ENCODE assay signal across 5 fruit fly cellular contexts in the genomic region with DNA sequence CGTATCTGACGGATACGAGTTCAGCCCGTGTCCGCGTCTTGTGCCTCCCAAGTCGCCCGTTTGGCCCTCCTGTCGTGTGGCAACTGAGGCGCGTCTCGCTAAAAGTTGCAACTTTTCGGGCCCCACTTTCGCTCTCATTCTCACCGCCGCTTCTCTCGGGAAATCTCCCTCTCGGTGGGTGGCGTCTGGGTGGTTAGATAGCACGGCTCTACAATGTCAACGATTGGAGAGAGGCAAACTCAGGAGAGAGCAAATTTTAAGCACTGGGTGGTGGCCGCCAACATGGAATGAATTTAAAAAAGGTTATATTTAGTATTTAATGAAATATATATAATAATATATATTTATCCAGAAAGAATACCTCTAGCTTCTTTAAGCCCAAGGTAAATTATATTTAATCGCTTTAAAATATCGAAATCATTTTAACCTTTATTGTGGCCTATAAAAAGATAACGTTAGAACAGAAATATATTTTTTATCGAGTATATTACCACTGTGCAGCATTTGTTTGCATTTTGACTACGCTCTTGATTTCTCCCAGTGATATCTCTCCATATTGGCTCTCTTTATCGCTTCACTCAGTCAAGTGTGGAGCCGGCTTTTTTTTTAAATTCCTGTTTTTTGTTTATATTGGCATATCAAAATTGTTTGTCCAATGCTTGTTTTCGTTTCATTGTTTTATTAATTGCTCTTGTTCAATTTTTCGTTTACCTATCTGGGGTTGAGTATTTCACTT.
TF ChIP-seq lines count a peak whose summit lies in the region.

A gene (minus strand): TSS at position 327 of the 736 bp plus-strand sequence.

TF ChIP-seq in whole organism, adult, 20 proteins besides CTCF, POLR2A, EP300 and RAD21 (continued from another document):
- TF ChIP-seq CG7045 (GFP tag; optimal IDR thresholded peaks at IDR 0.05; lab: Kevin White, UChicago) (peak; percentile 80), CG1620 (GFP tag; optimal IDR thresholded peaks at IDR 0.05; lab: Kevin White, UChicago) (no peak), toe (GFP tag; optimal IDR thresholded peaks at IDR 0.05; lab: Kevin White, UChicago) (no peak), bab1 (GFP tag; optimal IDR thresholded peaks at IDR 0.05; lab: Kevin White, UChicago) (peak; percentile 40), CG7101 (tag; optimal IDR thresholded peaks at IDR 0.05; lab: Kevin White, UChicago) (peak; percentile 79)

TF ChIP-seq in whole organism, embryonic, 481 proteins besides CTCF, POLR2A, EP300 and RAD21 (continued from another document and continues in another):
- TF ChIP-seq CG8359 (GFP tag; optimal IDR thresholded peaks at IDR 0.05; lab: Kevin White, UChicago; ENCODE audit: borderline replicate concordance) (peak; percentile 70), CG16779 (GFP tag; IDR thresholded peaks at IDR 0.05; lab: Robert Waterston, UW) (no peak), tin (GFP tag; optimal IDR thresholded peaks at IDR 0.05; lab: Kevin White, UChicago) (peak; percentile 42), Sry-δ (GFP tag; optimal IDR thresholded peaks at IDR 0.05; lab: Kevin White, UChicago) (no peak), CG42726 (GFP tag; IDR thresholded peaks at IDR 0.05; lab: Robert Waterston, UW; ENCODE audit: partially characterized antibody) (no peak), eve (GFP tag; optimal IDR thresholded peaks at IDR 0.05; lab: Kevin White, UChicago) (peak in 1 of 2 experiments; percentile 81), yki (optimal IDR thresholded peaks at IDR 0.05; lab: Kevin White, UChicago) (peak; percentile 16), tap (tag; optimal IDR thresholded peaks at IDR 0.05; lab: Kevin White, UChicago) (peak; percentile 75), CG4404 (GFP tag; IDR thresholded peaks at IDR 0.05; lab: Robert Waterston, UW) (peak; percentile 53), CG2889 (GFP tag; IDR thresholded peaks at IDR 0.05; lab: Robert Waterston, UW) (peak; percentile 56; the same call in 1 of the 3 replicates), gro (GFP tag; optimal IDR thresholded peaks at IDR 0.05; lab: Kevin White, UChicago) (no peak), sim (GFP tag; IDR thresholded peaks at IDR 0.05; lab: Robert Waterston, UW) (no peak), CG15601 (tag; optimal IDR thresholded peaks at IDR 0.05; lab: Kevin White, UChicago) (peak; percentile 82), NFAT (GFP tag; IDR thresholded peaks at IDR 0.05; lab: Robert Waterston, UW) (0 out of 2 replicates have a peak, but pooled peaks have one; percentile 6), CG3281 (GFP tag; optimal IDR thresholded peaks at IDR 0.05; lab: Kevin White, UChicago) (peak; percentile 85), lmd (GFP tag; IDR thresholded peaks at IDR 0.05; lab: Robert Waterston, UW) (peak; percentile 87), lov (optimal IDR thresholded peaks at IDR 0.05; lab: Kevin White, UChicago) (no peak), lov (GFP tag; IDR thresholded peaks at IDR 0.05; lab: Robert Waterston, UW) (0 out of 3 replicates have a peak, but pooled peaks have one; percentile 27), luna (GFP tag; optimal IDR thresholded peaks at IDR 0.05; lab: Kevin White, UChicago) (no peak), Ada2b (GFP tag; IDR thresholded peaks at IDR 0.05; lab: Robert Waterston, UW) (peak; percentile 76), CG5245 (GFP tag; optimal IDR thresholded peaks at IDR 0.05; lab: Kevin White, UChicago) (no peak), CG7839 (tag; optimal IDR thresholded peaks at IDR 0.05; lab: Kevin White, UChicago) (peak; percentile 91), ATbp (GFP tag; optimal IDR thresholded peaks at IDR 0.05; lab: Kevin White, UChicago) (peak; percentile 83), E2f1 (GFP tag; IDR thresholded peaks at IDR 0.05; lab: Robert Waterston, UW) (peak; percentile 53), CG1529 (GFP tag; optimal IDR thresholded peaks at IDR 0.05; lab: Kevin White, UChicago) (peak; percentile 62), D19A (tag; optimal IDR thresholded peaks at IDR 0.05; lab: Kevin White, UChicago) (peak; percentile 79), nerfin-2 (GFP tag; IDR thresholded peaks at IDR 0.05; lab: Robert Waterston, UW; ENCODE audit: partially characterized antibody) (peak; percentile 20; the same call in 1 of the 2 replicates), CG10543 (GFP tag; optimal IDR thresholded peaks at IDR 0.05; lab: Kevin White, UChicago) (peak; percentile 85)

TF ChIP-seq in whole organism, prepupa, 60 proteins besides CTCF, POLR2A, EP300 and RAD21 (continued from another document and continues in another):
- TF ChIP-seq salr (GFP tag; optimal IDR thresholded peaks at IDR 0.05; lab: Kevin White, UChicago) (peak; percentile 60 to 80), achi (GFP tag; optimal IDR thresholded peaks at IDR 0.05; lab: Kevin White, UChicago) (peak; percentile 87), Smox (GFP tag; optimal IDR thresholded peaks at IDR 0.05; lab: Kevin White, UChicago) (peak; percentile 59), spab (GFP tag; optimal IDR thresholded peaks at IDR 0.05; lab: Kevin White, UChicago) (peak; percentile 92), CG7368 (GFP tag; optimal IDR thresholded peaks at IDR 0.05; lab: Kevin White, UChicago) (peak; percentile 68), Sox15 (GFP tag; optimal IDR thresholded peaks at IDR 0.05; lab: Kevin White, UChicago) (peak; percentile 26), dsx (GFP tag; optimal IDR thresholded peaks at IDR 0.05; lab: Kevin White, UChicago; ENCODE audit: poor library complexity, severe bottlenecking) (peak; percentile 88), topi (GFP tag; optimal IDR thresholded peaks at IDR 0.05; lab: Kevin White, UChicago) (peak; percentile 71), CG11294 (GFP tag; IDR thresholded peaks at IDR 0.05; lab: Robert Waterston, UW) (peak; percentile 78), CG6808 (GFP tag; optimal IDR thresholded peaks at IDR 0.05; lab: Kevin White, UChicago) (peak; percentile 79), Gug (GFP tag; IDR thresholded peaks at IDR 0.05; lab: Robert Waterston, UW) (peak; percentile 79), CG16779 (tag; optimal IDR thresholded peaks at IDR 0.05; lab: Kevin White, UChicago) (peak; percentile 81), CG34406 (GFP tag; optimal IDR thresholded peaks at IDR 0.05; lab: Kevin White, UChicago) (peak; percentile 84), CG32006 (GFP tag; optimal IDR thresholded peaks at IDR 0.05; lab: Kevin White, UChicago) (peak; percentile 94), CG1621 (tag; optimal IDR thresholded peaks at IDR 0.05; lab: Kevin White, UChicago) (peak; percentile 38), CG6163 (GFP tag; IDR thresholded peaks at IDR 0.05; lab: Robert Waterston, UW) (peak; percentile 90), CG9139 (GFP tag; optimal IDR thresholded peaks at IDR 0.05; lab: Kevin White, UChicago) (peak; percentile 63), CG3032 (tag; optimal IDR thresholded peaks at IDR 0.05; lab: Kevin White, UChicago) (peak; percentile 90), Hr38 (GFP tag; optimal IDR thresholded peaks at IDR 0.05; lab: Kevin White, UChicago) (no peak), Ets96B (tag; optimal IDR thresholded peaks at IDR 0.05; lab: Kevin White, UChicago) (peak; percentile 92), OdsH (GFP tag; optimal IDR thresholded peaks at IDR 0.05; lab: Kevin White, UChicago) (peak; percentile 81), Hr4 (GFP tag; optimal IDR thresholded peaks at IDR 0.05; lab: Kevin White, UChicago) (peak; percentile 81), CG6854 (GFP tag; optimal IDR thresholded peaks at IDR 0.05; lab: Kevin White, UChicago) (peak; percentile 41), vri (GFP tag; optimal IDR thresholded peaks at IDR 0.05; lab: Kevin White, UChicago) (peak; percentile 63), Sox102F (GFP tag; optimal IDR thresholded peaks at IDR 0.05; lab: Kevin White, UChicago) (peak; percentile 52), CG11762 (GFP tag; optimal IDR thresholded peaks at IDR 0.05; lab: Kevin White, UChicago; ENCODE audit: insufficient read depth) (peak; percentile 83), Eip75B (GFP tag; optimal IDR thresholded peaks at IDR 0.05; lab: Kevin White, UChicago) (peak; percentile 42), pdm3 (GFP tag; optimal IDR thresholded peaks at IDR 0.05; lab: Kevin White, UChicago) (peak; percentile 67), lz (GFP tag; optimal IDR thresholded peaks at IDR 0.05; lab: Kevin White, UChicago) (peak; percentile 53), CG8119 (GFP tag; IDR thresholded peaks at IDR 0.05; lab: Robert Waterston, UW) (peak; percentile 96)

TF ChIP-seq in whole organism, pupa, 21 proteins besides CTCF, POLR2A, EP300 and RAD21 (continued from another document):
- TF ChIP-seq CG13204 (GFP tag; optimal IDR thresholded peaks at IDR 0.05; lab: Kevin White, UChicago) (peak; percentile 36), rn (GFP tag; IDR thresholded peaks at IDR 0.05; lab: Robert Waterston, UW) (peak; percentile 86), CG17806 (tag; optimal IDR thresholded peaks at IDR 0.05; lab: Kevin White, UChicago) (peak; percentile 87), Pif1B (GFP tag; optimal IDR thresholded peaks at IDR 0.05; lab: Kevin White, UChicago) (peak; percentile 64)

TF ChIP-seq in whole organism, wandering third instar larva, 38 proteins besides CTCF, POLR2A, EP300 and RAD21 (continued from another document):
- TF ChIP-seq Hr83 (GFP tag; optimal IDR thresholded peaks at IDR 0.05; lab: Kevin White, UChicago; ENCODE audit: poor library complexity, severe bottlenecking), result no peak
- TF ChIP-seq Hr78 (GFP tag; optimal IDR thresholded peaks at IDR 0.05; lab: Kevin White, UChicago), result no peak
- no peak for TF ChIP-seq Rel (GFP tag; optimal IDR thresholded peaks at IDR 0.05; lab: Kevin White, UChicago)
- TF ChIP-seq Rel (tag; optimal IDR thresholded peaks at IDR 0.05; lab: Kevin White, UChicago), result peak; percentile 47
- TF ChIP-seq Dif (GFP tag; optimal IDR thresholded peaks at IDR 0.05; lab: Kevin White, UChicago; ENCODE audit: partially characterized antibody), result peak; percentile 80
- peak in 1 of 2 experiments; percentile 77 for TF ChIP-seq foxo (GFP tag; optimal IDR thresholded peaks at IDR 0.05; lab: Kevin White, UChicago)
- peak; percentile 31 for TF ChIP-seq sage (GFP tag; optimal IDR thresholded peaks at IDR 0.05; lab: Kevin White, UChicago)
- no peak for TF ChIP-seq dsf (GFP tag; optimal IDR thresholded peaks at IDR 0.05; lab: Kevin White, UChicago; ENCODE audit: borderline replicate concordance)
- peak; percentile 71 for TF ChIP-seq Hnf4 (GFP tag; optimal IDR thresholded peaks at IDR 0.05; lab: Kevin White, UChicago)
- peak; percentile 78 for TF ChIP-seq psq (GFP tag; optimal IDR thresholded peaks at IDR 0.05; lab: Kevin White, UChicago)
- no peak for TF ChIP-seq Mio (GFP tag; optimal IDR thresholded peaks at IDR 0.05; lab: Kevin White, UChicago)
- no peak for TF ChIP-seq usp (GFP tag; optimal IDR thresholded peaks at IDR 0.05; lab: Kevin White, UChicago)
- TF ChIP-seq woc (GFP tag; optimal IDR thresholded peaks at IDR 0.05; lab: Kevin White, UChicago), result peak; percentile 65
- no peak for TF ChIP-seq pan (optimal IDR thresholded peaks at IDR 0.05; lab: Kevin White, UChicago)
- TF ChIP-seq fru (GFP tag; optimal IDR thresholded peaks at IDR 0.05; lab: Kevin White, UChicago), result peak; percentile 63
- TF ChIP-seq Jra (GFP tag; optimal IDR thresholded peaks at IDR 0.05; lab: Kevin White, UChicago), result peak; percentile 45
- TF ChIP-seq CrebA (GFP tag; optimal IDR thresholded peaks at IDR 0.05; lab: Kevin White, UChicago; ENCODE audit: borderline replicate concordance), result no peak
- peak; percentile 66 for TF ChIP-seq dmrt93B (GFP tag; optimal IDR thresholded peaks at IDR 0.05; lab: Kevin White, UChicago)
- TF ChIP-seq jim (GFP tag; optimal IDR thresholded peaks at IDR 0.05; lab: Kevin White, UChicago), result no peak
